Fruit fly (Drosophila melanogaster) whole organism, embryonic: ENCODE data around the gene CG11396.

Experiments used
- Atf3 ChIP-seq: fragments of 200-800 bp; sonication (Bioruptor generic); optimal IDR thresholded peaks from 3 replicates; lab custom pipeline; 2016; ENCODE audit warnings: missing biosample characterization, missing genetic modification characterization
- C15 ChIP-seq: fragments of 200-800 bp; sonication (Bioruptor generic); IDR thresholded peaks from 3 replicates; pipeline ENCODE4 v1.3.6; 2022; ENCODE audit warnings: missing biosample characterization, missing genetic modification characterization
- CG10274 ChIP-seq: fragments of 200-800 bp; sonication (Bioruptor generic); optimal IDR thresholded peaks from 3 replicates; lab custom pipeline; 2017; ENCODE audit warnings: missing biosample characterization, mild to moderate bottlenecking, missing genetic modification characterization
- CG12391 ChIP-seq: fragments of 200-800 bp; sonication (Bioruptor generic); optimal IDR thresholded peaks from 3 replicates; lab custom pipeline; 2018; ENCODE audit warnings: missing biosample characterization, mild to moderate bottlenecking, missing genetic modification characterization, moderate library complexity
- CG12659 ChIP-seq: fragments of 200-800 bp; sonication (Bioruptor generic); optimal IDR thresholded peaks from 3 replicates; lab custom pipeline; 2017; ENCODE audit warnings: mild to moderate bottlenecking, missing biosample characterization, missing genetic modification reagents, missing genetic modification characterization
- CG1647 ChIP-seq: fragments of 200-800 bp; sonication (Bioruptor generic); optimal IDR thresholded peaks from 3 replicates; lab custom pipeline; 2016; ENCODE audit warnings: missing biosample characterization, missing genetic modification characterization
- CG2129 ChIP-seq: fragments of 200-800 bp; sonication (Bioruptor generic); IDR thresholded peaks from 2 replicates; pipeline ENCODE4 v1.3.6; 2022; ENCODE audit warnings: missing biosample characterization, missing genetic modification characterization; ENCODE audit not compliant: partially characterized antibody
- CG2678 ChIP-seq: fragments of 200-800 bp; sonication (Bioruptor generic); optimal IDR thresholded peaks from 3 replicates; lab custom pipeline; 2019; ENCODE audit warnings: missing biosample characterization, mild to moderate bottlenecking, missing genetic modification characterization, moderate library complexity
- CG4360 ChIP-seq: fragments of 200-800 bp; sonication (Bioruptor generic); IDR thresholded peaks from 2 replicates; pipeline ENCODE4 v1.3.6; 2022; ENCODE audit warnings: missing biosample characterization, missing genetic modification characterization
- CG4617 ChIP-seq: fragments of 200-800 bp; sonication (Bioruptor generic); optimal IDR thresholded peaks from 3 replicates; lab custom pipeline; 2016; ENCODE audit warnings: missing biosample characterization, missing genetic modification characterization, borderline replicate concordance
- CG6683 ChIP-seq: fragments of 200-800 bp; sonication (Bioruptor generic); optimal IDR thresholded peaks from 2 replicates; lab custom pipeline; 2017; ENCODE audit warnings: missing biosample characterization, mild to moderate bottlenecking, missing genetic modification characterization, missing genetic modification reagents
- CG6854 ChIP-seq: fragments of 200-800 bp; sonication (Bioruptor generic); optimal IDR thresholded peaks from 3 replicates; lab custom pipeline; 2017; ENCODE audit warnings: missing biosample characterization, mild to moderate bottlenecking, missing genetic modification characterization
- CG7963 ChIP-seq: fragments of 200-800 bp; sonication (Bioruptor generic); IDR thresholded peaks from 3 replicates; pipeline ENCODE4 v1.3.6; 2022; ENCODE audit warnings: missing biosample characterization, missing genetic modification characterization; ENCODE audit not compliant: partially characterized antibody
- CG7987 ChIP-seq: fragments of 200-800 bp; sonication (Bioruptor generic); optimal IDR thresholded peaks from 2 replicates; lab custom pipeline; 2018; ENCODE audit warnings: missing biosample characterization, mild to moderate bottlenecking, missing genetic modification characterization, moderate library complexity
- CG8765 ChIP-seq: fragments of 200-800 bp; sonication (Bioruptor generic); IDR thresholded peaks from 2 replicates; pipeline ENCODE4 v1.3.6; 2022; ENCODE audit warnings: missing biosample characterization, missing genetic modification characterization
- CkIIα-i1 ChIP-seq: fragments of 200-800 bp; sonication (Bioruptor generic); IDR thresholded peaks from 2 replicates; pipeline ENCODE4 v1.3.6; 2022; ENCODE audit warnings: missing biosample characterization, missing genetic modification characterization
- E2f2 ChIP-seq: fragments of 200-800 bp; sonication (Bioruptor generic); IDR thresholded peaks from 2 replicates; pipeline ENCODE4 v1.3.6; 2022; ENCODE audit warnings: missing biosample characterization, missing genetic modification characterization
- HLH4C ChIP-seq: fragments of 200-800 bp; sonication (Bioruptor generic); IDR thresholded peaks from 3 replicates; pipeline ENCODE4 v1.3.6; 2022; ENCODE audit warnings: missing biosample characterization, missing genetic modification characterization; ENCODE audit not compliant: partially characterized antibody
- HmgZ ChIP-seq: fragments of 200-800 bp; sonication (Bioruptor generic); optimal IDR thresholded peaks from 2 replicates; lab custom pipeline; 2018; ENCODE audit warnings: missing biosample characterization, mild to moderate bottlenecking, missing genetic modification characterization
- Jarid2 ChIP-seq: fragments of 200-800 bp; sonication (Bioruptor generic); optimal IDR thresholded peaks from 3 replicates; lab custom pipeline; 2017; ENCODE audit warnings: mild to moderate bottlenecking, missing biosample characterization, missing genetic modification reagents, missing genetic modification characterization
- Lim3 ChIP-seq: fragments of 200-800 bp; sonication (Bioruptor generic); IDR thresholded peaks from 2 replicates; pipeline ENCODE4 v1.3.6; 2022; ENCODE audit warnings: missing biosample characterization, missing genetic modification characterization
- Max ChIP-seq: fragments of 200-800 bp; sonication (Bioruptor generic); optimal IDR thresholded peaks from 2 replicates; lab custom pipeline; 2016; ENCODE audit warnings: missing biosample characterization, mild to moderate bottlenecking, missing genetic modification characterization
- Med ChIP-seq: fragments of 200-800 bp; sonication (Bioruptor generic); peaks from one replicate; lab custom pipeline; 2016; ENCODE audit warnings: missing biosample characterization, missing genetic modification characterization, mild to moderate bottlenecking, inconsistent platforms, moderate library complexity
- NFAT ChIP-seq: fragments of 200-800 bp; sonication (Bioruptor generic); IDR thresholded peaks from 2 replicates; pipeline ENCODE4 v1.3.6; 2022; ENCODE audit warnings: missing biosample characterization, missing genetic modification characterization
- Nf-YB ChIP-seq: fragments of 200-800 bp; sonication (Bioruptor generic); optimal IDR thresholded peaks from 3 replicates; lab custom pipeline; 2019; ENCODE audit warnings: missing biosample characterization, mild to moderate bottlenecking, missing genetic modification characterization, moderate library complexity
- Scr ChIP-seq: fragments of 200-800 bp; sonication (Bioruptor generic); IDR thresholded peaks from 2 replicates; pipeline ENCODE4 v1.3.6; 2022; ENCODE audit warnings: missing biosample characterization, missing genetic modification characterization; ENCODE audit not compliant: partially characterized antibody
- Sox100B ChIP-seq: fragments of 200-800 bp; sonication (Bioruptor generic); optimal IDR thresholded peaks from 3 replicates; lab custom pipeline; 2018; ENCODE audit warnings: missing biosample characterization, mild to moderate bottlenecking, missing genetic modification characterization
- Sry-β ChIP-seq: fragments of 200-800 bp; sonication (Bioruptor generic); optimal IDR thresholded peaks from 2 replicates; lab custom pipeline; 2018; ENCODE audit warnings: missing biosample characterization, mild to moderate bottlenecking, missing genetic modification characterization, moderate library complexity
- Vsx1 ChIP-seq: fragments of 200-800 bp; sonication (Bioruptor generic); optimal IDR thresholded peaks from 2 replicates; lab custom pipeline; 2017; ENCODE audit warnings: missing biosample characterization, mild to moderate bottlenecking, missing genetic modification characterization, missing genetic modification reagents
- ac ChIP-seq: fragments of 200-800 bp; sonication (Bioruptor generic); optimal IDR thresholded peaks from 3 replicates; lab custom pipeline; 2017; ENCODE audit warnings: missing biosample characterization, mild to moderate bottlenecking, missing genetic modification characterization
- amos ChIP-seq: fragments of 200-800 bp; sonication (Bioruptor generic); IDR thresholded peaks from 2 replicates; pipeline ENCODE4 v1.3.6; 2022; ENCODE audit warnings: missing biosample characterization, missing genetic modification characterization; ENCODE audit not compliant: partially characterized antibody
- bigmax ChIP-seq: fragments of 200-800 bp; sonication (Bioruptor generic); optimal IDR thresholded peaks from 2 replicates; lab custom pipeline; 2018; ENCODE audit warnings: missing biosample characterization, mild to moderate bottlenecking, missing genetic modification characterization
- fu2 ChIP-seq: fragments of 200-800 bp; sonication (Bioruptor generic); optimal IDR thresholded peaks from 2 replicates; lab custom pipeline; 2016; ENCODE audit warnings: missing biosample characterization, missing genetic modification characterization
- gce ChIP-seq: fragments of 200-800 bp; sonication (Bioruptor generic); IDR thresholded peaks from 3 replicates; pipeline ENCODE4 v1.3.6; 2022; ENCODE audit warnings: missing biosample characterization, missing genetic modification characterization
- grau ChIP-seq: fragments of 200-800 bp; optimal IDR thresholded peaks from 3 replicates; lab custom pipeline; 2019; ENCODE audit warnings: missing biosample characterization, mild to moderate bottlenecking, missing genetic modification characterization, moderate library complexity
- grn ChIP-seq: fragments of 200-800 bp; sonication (Bioruptor generic); optimal IDR thresholded peaks from 3 replicates; lab custom pipeline; 2017; ENCODE audit warnings: missing biosample characterization, missing genetic modification characterization
- gro ChIP-seq: fragments of 200-800 bp; sonication (Bioruptor generic); optimal IDR thresholded peaks from 2 replicates; lab custom pipeline; 2016; ENCODE audit warnings: missing biosample characterization, missing genetic modification characterization
- inv ChIP-seq: fragments of 200-800 bp; sonication (Bioruptor generic); IDR thresholded peaks from 2 replicates; pipeline ENCODE4 v1.3.6; 2022; ENCODE audit warnings: missing biosample characterization, missing genetic modification characterization; ENCODE audit not compliant: partially characterized antibody
- lilli ChIP-seq: fragments of 200-800 bp; sonication (Bioruptor generic); optimal IDR thresholded peaks from 3 replicates; lab custom pipeline; 2016; ENCODE audit warnings: missing biosample characterization, missing genetic modification characterization
- mirr ChIP-seq: fragments of 200-800 bp; sonication (Bioruptor generic); optimal IDR thresholded peaks from 3 replicates; lab custom pipeline; 2018; ENCODE audit warnings: missing biosample characterization, mild to moderate bottlenecking, missing genetic modification characterization
- phol ChIP-seq: fragments of 200-800 bp; sonication (Bioruptor generic); optimal IDR thresholded peaks from 3 replicates; lab custom pipeline; 2018; ENCODE audit warnings: missing biosample characterization, mild to moderate bottlenecking, missing genetic modification characterization, moderate library complexity
- schlank ChIP-seq: fragments of 200-800 bp; sonication (Bioruptor generic); optimal IDR thresholded peaks from 2 replicates; lab custom pipeline; 2018; ENCODE audit warnings: missing biosample characterization, mild to moderate bottlenecking, missing genetic modification characterization
- sob ChIP-seq: fragments of 200-800 bp; sonication (Bioruptor generic); IDR thresholded peaks from 2 replicates; pipeline ENCODE4 v1.3.6; 2022; ENCODE audit warnings: missing biosample characterization, missing genetic modification characterization
- stwl ChIP-seq: fragments of 200-800 bp; sonication (Bioruptor generic); optimal IDR thresholded peaks from 3 replicates; lab custom pipeline; 2018; ENCODE audit warnings: missing biosample characterization, mild to moderate bottlenecking, missing genetic modification characterization, moderate library complexity
- tna ChIP-seq: fragments of 200-800 bp; sonication (Bioruptor generic); IDR thresholded peaks from 2 replicates; pipeline ENCODE4 v1.3.6; 2022; ENCODE audit warnings: missing biosample characterization, missing genetic modification characterization; ENCODE audit not compliant: partially characterized antibody
- trem ChIP-seq: fragments of 200-800 bp; optimal IDR thresholded peaks from 3 replicates; lab custom pipeline; 2019; ENCODE audit warnings: missing biosample characterization, mild to moderate bottlenecking, missing genetic modification characterization, moderate library complexity
- unpg ChIP-seq: fragments of 200-800 bp; sonication (Bioruptor generic); optimal IDR thresholded peaks from 3 replicates; lab custom pipeline; 2018; ENCODE audit warnings: missing biosample characterization, mild to moderate bottlenecking, missing genetic modification characterization, moderate library complexity
- vvl ChIP-seq: fragments of 200-800 bp; sonication (Bioruptor generic); IDR thresholded peaks from 2 replicates; pipeline ENCODE4 v1.3.6; 2022; ENCODE audit warnings: missing biosample characterization, missing genetic modification characterization

CG11396 gene

DNA sequence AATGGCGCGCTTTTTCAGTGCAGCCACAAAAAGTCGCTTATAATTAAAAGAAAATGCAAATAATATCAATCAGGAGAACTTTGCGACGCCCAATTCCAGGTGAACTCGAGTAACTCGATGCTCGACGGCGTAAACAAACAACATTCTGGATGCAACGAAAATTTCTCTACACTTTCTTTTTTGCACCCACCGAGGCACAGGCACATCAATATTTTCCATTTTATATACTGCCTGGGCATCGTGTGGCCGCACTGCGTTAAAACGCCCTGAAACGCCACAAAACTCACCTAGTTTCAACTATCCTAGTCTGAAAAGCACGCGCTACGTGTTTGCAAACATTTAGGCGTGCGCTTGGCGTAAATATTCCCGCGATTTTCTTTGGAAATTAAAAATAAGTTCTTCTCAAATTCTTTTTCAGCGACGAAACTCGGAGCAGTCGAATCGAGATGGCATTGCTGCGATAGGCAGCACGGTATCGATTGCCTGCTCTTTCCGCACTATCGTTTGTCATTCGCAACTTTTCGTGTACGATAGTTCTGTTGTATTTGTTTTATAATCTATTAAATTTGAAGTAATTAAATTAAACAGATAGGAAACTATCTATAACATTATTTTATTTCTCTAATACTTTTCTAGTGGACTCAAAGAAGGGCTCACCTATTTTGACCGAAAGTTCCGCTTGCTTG is 2.1 kb downstream of the CG11396 start, which contains the start of gene Pcif1 (continued):
- TF ChIP-seq Jarid2 (peak; percentile 10), Sox100B (GFP tag; lab: Kevin White, UChicago) (peak; percentile 3), fu2 (GFP tag; lab: Kevin White, UChicago) (no peak), Vsx1 (no peak), Scr (peak; percentile 99), lilli (GFP tag; lab: Kevin White, UChicago) (peak; percentile 43), HmgZ (tag; lab: Kevin White, UChicago) (peak; percentile 47), bigmax (GFP tag; lab: Kevin White, UChicago) (peak; percentile 19), CkIIα-i1 (GFP tag; lab: Robert Waterston, UW) (no peak), stwl (tag; lab: Kevin White, UChicago) (peak; percentile 62), CG2678 (no peak), Sry-β (GFP tag; lab: Kevin White, UChicago) (peak; percentile 39), unpg (GFP tag; lab: Kevin White, UChicago) (peak; percentile 28), CG10274 (GFP tag; lab: Kevin White, UChicago) (no peak), E2f2 (GFP tag; lab: Robert Waterston, UW) (peak; percentile 69), tna (peak; percentile 99), gro (GFP tag; lab: Kevin White, UChicago) (peak; percentile 33), inv (peak; percentile 99), CG6683 (GFP tag; lab: Kevin White, UChicago) (no peak), grn (GFP tag; lab: Kevin White, UChicago) (no peak), CG6854 (peak; percentile 37), HLH4C (GFP tag; lab: Robert Waterston, UW) (peak; percentile 98), CG12391 (tag; lab: Kevin White, UChicago) (peak; percentile 11), gce (GFP tag; lab: Robert Waterston, UW) (no peak), trem (tag; lab: Kevin White, UChicago) (peak; percentile 67), CG7963 (GFP tag; lab: Robert Waterston, UW) (peak; percentile 99), mirr (GFP tag; lab: Kevin White, UChicago) (peak; percentile 33), CG12659 (peak; percentile 61), CG7987 (GFP tag; lab: Kevin White, UChicago) (peak; percentile 30), CG8765 (GFP tag; lab: Robert Waterston, UW) (0 out of 2 replicates have a peak, but pooled peaks have one; percentile 9), CG2129 (GFP tag; lab: Robert Waterston, UW) (peak; percentile 98), sob (GFP tag; lab: Robert Waterston, UW) (0 out of 2 replicates have a peak, but pooled peaks have one; percentile 57), grau (tag; lab: Kevin White, UChicago) (peak; percentile 26), Max (GFP tag; lab: Kevin White, UChicago) (no peak), Atf3 (no peak), Med (GFP tag; lab: Kevin White, UChicago) (peak; percentile 82), CG4617 (GFP tag; lab: Kevin White, UChicago) (peak; percentile 44), CG4360 (GFP tag; lab: Robert Waterston, UW) (no peak), C15 (GFP tag; lab: Robert Waterston, UW) (no peak), vvl (peak; percentile 20; the same call in 1 of the 2 replicates), ac (no peak), Nf-YB (peak; percentile 1), Lim3 (GFP tag; lab: Robert Waterston, UW) (no peak), schlank (tag; lab: Kevin White, UChicago) (peak; percentile 1), CG1647 (GFP tag; lab: Kevin White, UChicago) (no peak), NFAT (GFP tag; lab: Robert Waterston, UW) (peak; percentile 19; the same call in 1 of the 2 replicates), amos (GFP tag; lab: Robert Waterston, UW) (peak; percentile 100), phol (tag; lab: Kevin White, UChicago) (peak; percentile 35)
